Fruit fly (Drosophila melanogaster) whole organism, embryonic: ENCODE measurements around the gene Evi5.

Experiments
- Antp ChIP-seq: fragments of 200-800 bp; sonication (Bioruptor generic); optimal IDR thresholded peaks from 3 replicates; lab custom pipeline; 2016; ENCODE audit warnings: missing biosample characterization, missing genetic modification characterization
- Bdp1 ChIP-seq: fragments of 200-800 bp; sonication (Bioruptor generic); optimal IDR thresholded peaks from 3 replicates; lab custom pipeline; 2016; ENCODE audit warnings: missing biosample characterization, missing genetic modification characterization
- CG10565 ChIP-seq: fragments of 200-800 bp; sonication (Bioruptor generic); optimal IDR thresholded peaks from 3 replicates; lab custom pipeline; 2016; ENCODE audit warnings: missing biosample characterization, mild to moderate bottlenecking, missing genetic modification characterization
- CG11085 ChIP-seq: fragments of 200-800 bp; sonication (Bioruptor generic); IDR thresholded peaks from 2 replicates; pipeline ENCODE4 v1.3.6; 2022; ENCODE audit warnings: missing biosample characterization, missing genetic modification characterization
- CG11247 ChIP-seq: fragments of 200-800 bp; sonication (Bioruptor generic); IDR thresholded peaks from 2 replicates; pipeline ENCODE4 v1.3.6; 2022; ENCODE audit warnings: missing biosample characterization, missing genetic modification characterization
- CG11504 ChIP-seq: fragments of 200-800 bp; sonication (Bioruptor generic); optimal IDR thresholded peaks from 3 replicates; lab custom pipeline; 2019; ENCODE audit warnings: missing biosample characterization, mild to moderate bottlenecking, missing genetic modification characterization, moderate library complexity
- CG12659 ChIP-seq: fragments of 200-800 bp; sonication (Bioruptor generic); optimal IDR thresholded peaks from 3 replicates; lab custom pipeline; 2017; ENCODE audit warnings: mild to moderate bottlenecking, missing biosample characterization, missing genetic modification reagents, missing genetic modification characterization
- CG12744 ChIP-seq: fragments of 200-800 bp; sonication (Bioruptor generic); optimal IDR thresholded peaks from 2 replicates; lab custom pipeline; 2016; ENCODE audit warnings: missing biosample characterization, missing genetic modification characterization
- CG16815 ChIP-seq: fragments of 200-800 bp; sonication (Bioruptor generic); optimal IDR thresholded peaks from 3 replicates; lab custom pipeline; 2017; ENCODE audit warnings: missing biosample characterization, mild to moderate bottlenecking, missing genetic modification characterization
- CG17359 ChIP-seq: fragments of 200-800 bp; sonication (Bioruptor generic); optimal IDR thresholded peaks from 3 replicates; lab custom pipeline; 2018; ENCODE audit warnings: missing biosample characterization, mild to moderate bottlenecking, missing genetic modification characterization, moderate library complexity
- CG17361 ChIP-seq: fragments of 200-800 bp; sonication (Bioruptor generic); IDR thresholded peaks from 3 replicates; pipeline ENCODE4 v1.3.6; 2022; ENCODE audit warnings: missing biosample characterization, missing genetic modification characterization
- CG17829 ChIP-seq: fragments of 200-800 bp; optimal IDR thresholded peaks from 2 replicates; lab custom pipeline; 2019; ENCODE audit warnings: missing biosample characterization, mild to moderate bottlenecking, missing genetic modification characterization, moderate library complexity
- CG2120 ChIP-seq: fragments of 200-800 bp; sonication (Bioruptor generic); optimal IDR thresholded peaks from 3 replicates; lab custom pipeline; 2016; ENCODE audit warnings: missing biosample characterization, missing genetic modification characterization
- CG2202 ChIP-seq: fragments of 200-800 bp; sonication (Bioruptor generic); optimal IDR thresholded peaks from 2 replicates; lab custom pipeline; 2018; ENCODE audit warnings: missing biosample characterization, mild to moderate bottlenecking, missing genetic modification characterization
- CG2889 ChIP-seq: fragments of 200-800 bp; sonication (Bioruptor generic); IDR thresholded peaks from 3 replicates; pipeline ENCODE4 v1.3.6; 2022; ENCODE audit warnings: missing biosample characterization, missing genetic modification characterization
- CG6654 ChIP-seq: fragments of 200-800 bp; sonication (Bioruptor generic); optimal IDR thresholded peaks from 2 replicates; lab custom pipeline; 2017; ENCODE audit warnings: missing biosample characterization, mild to moderate bottlenecking, missing genetic modification characterization
- CG6683 ChIP-seq: fragments of 200-800 bp; sonication (Bioruptor generic); optimal IDR thresholded peaks from 2 replicates; lab custom pipeline; 2017; ENCODE audit warnings: missing biosample characterization, mild to moderate bottlenecking, missing genetic modification characterization, missing genetic modification reagents
- CoRest ChIP-seq: fragments of 200-800 bp; sonication (Bioruptor generic); optimal IDR thresholded peaks from 3 replicates; lab custom pipeline; 2018; ENCODE audit warnings: missing biosample characterization, mild to moderate bottlenecking, missing genetic modification characterization, moderate library complexity
- Dip2 ChIP-seq: fragments of 200-800 bp; sonication (Bioruptor generic); IDR thresholded peaks from 2 replicates; pipeline ENCODE4 v1.3.6; 2022; ENCODE audit warnings: missing biosample characterization, missing genetic modification characterization
- E2f1 ChIP-seq: fragments of 200-800 bp; sonication (Bioruptor generic); IDR thresholded peaks from 2 replicates; pipeline ENCODE4 v1.3.6; 2022; ENCODE audit warnings: missing biosample characterization, missing genetic modification characterization
- Eip74EF ChIP-seq, 2 experiments: fragments of 200-800 bp in 1 of 2; fragments of >200 bp in 1 of 2; sonication (Bioruptor generic) in 1 of 2; optimal IDR thresholded peaks; 2 replicates each; lab custom pipeline; 2017 to 2019; ENCODE audit warnings: missing biosample characterization in 2 of 2, missing genetic modification characterization in 2 of 2, mild to moderate bottlenecking in 1 of 2, moderate library complexity in 1 of 2
- Gsc ChIP-seq: fragments of 200-800 bp; sonication (Bioruptor generic); IDR thresholded peaks from 2 replicates; pipeline ENCODE4 v1.3.6; 2022; ENCODE audit warnings: missing biosample characterization, missing genetic modification characterization
- H2.0 ChIP-seq: fragments of 200-800 bp; sonication (Bioruptor generic); IDR thresholded peaks from 2 replicates; pipeline ENCODE4 v1.3.6; 2022; ENCODE audit warnings: missing biosample characterization, missing genetic modification characterization
- NC2β ChIP-seq: fragments of 200-800 bp; sonication (Bioruptor generic); optimal IDR thresholded peaks from 2 replicates; lab custom pipeline; 2016; ENCODE audit warnings: missing biosample characterization, missing genetic modification characterization
- Ravus ChIP-seq: fragments of 200-800 bp; sonication (Bioruptor generic); IDR thresholded peaks from 2 replicates; pipeline ENCODE4 v1.3.6; 2022; ENCODE audit warnings: missing biosample characterization, missing genetic modification characterization
- Six4 ChIP-seq: fragments of 200-800 bp; sonication (Bioruptor generic); optimal IDR thresholded peaks from 2 replicates; lab custom pipeline; 2016; ENCODE audit warnings: missing biosample characterization, missing genetic modification characterization
- amos ChIP-seq: fragments of 200-800 bp; sonication (Bioruptor generic); IDR thresholded peaks from 2 replicates; pipeline ENCODE4 v1.3.6; 2022; ENCODE audit warnings: missing biosample characterization, missing genetic modification characterization; ENCODE audit not compliant: partially characterized antibody
- ase ChIP-seq: fragments of 200-800 bp; sonication (Bioruptor generic); IDR thresholded peaks from 3 replicates; pipeline ENCODE4 v1.3.6; 2022; ENCODE audit warnings: missing biosample characterization, missing genetic modification characterization
- btn ChIP-seq: fragments of 200-800 bp; sonication (Bioruptor generic); optimal IDR thresholded peaks from 2 replicates; lab custom pipeline; 2016; ENCODE audit warnings: missing biosample characterization, missing genetic modification characterization
- ci ChIP-seq: fragments of 200-800 bp; sonication (Bioruptor generic); IDR thresholded peaks from 3 replicates; pipeline ENCODE4 v1.3.6; 2022; ENCODE audit warnings: missing biosample characterization, missing genetic modification characterization
- crol ChIP-seq: fragments of 200-800 bp; sonication (Bioruptor generic); IDR thresholded peaks from 2 replicates; pipeline ENCODE4 v1.3.6; 2022; ENCODE audit warnings: missing biosample characterization, missing genetic modification characterization
- fd3F ChIP-seq: fragments of 200-800 bp; sonication (Bioruptor generic); optimal IDR thresholded peaks from 2 replicates; lab custom pipeline; 2018; ENCODE audit warnings: missing biosample characterization, mild to moderate bottlenecking, missing genetic modification characterization, moderate library complexity
- fd96Cb ChIP-seq: fragments of 200-800 bp; sonication (Bioruptor generic); optimal IDR thresholded peaks from 2 replicates; lab custom pipeline; 2018; ENCODE audit warnings: missing biosample characterization, mild to moderate bottlenecking, missing genetic modification characterization, moderate library complexity
- gem ChIP-seq: fragments of 200-800 bp; sonication (Bioruptor generic); optimal IDR thresholded peaks from 2 replicates; lab custom pipeline; 2019; ENCODE audit warnings: missing biosample characterization, mild to moderate bottlenecking, missing genetic modification characterization, moderate library complexity
- h ChIP-seq: fragments of >200 bp; optimal IDR thresholded peaks from 2 replicates; lab custom pipeline; 2017
- hbn ChIP-seq: fragments of 200-800 bp; sonication (Bioruptor generic); IDR thresholded peaks from 2 replicates; pipeline ENCODE4 v1.3.6; 2022; ENCODE audit warnings: missing biosample characterization, missing genetic modification characterization; ENCODE audit not compliant: partially characterized antibody
- insv ChIP-seq, 2 experiments: fragments of 200-800 bp; sonication (Bioruptor generic); optimal IDR thresholded peaks; 3 replicates each; lab custom pipeline; 2016 to 2018; ENCODE audit warnings: missing biosample characterization in 2 of 2, missing genetic modification characterization in 2 of 2
- klu ChIP-seq: fragments of 200-800 bp; sonication (Bioruptor generic); IDR thresholded peaks from 2 replicates; pipeline ENCODE4 v1.3.6; 2022; ENCODE audit warnings: missing biosample characterization, missing genetic modification characterization
- knrl ChIP-seq: fragments of 200-800 bp; sonication (Bioruptor generic); IDR thresholded peaks from 3 replicates; pipeline ENCODE4 v1.3.6; 2022; ENCODE audit warnings: missing biosample characterization, missing genetic modification characterization; ENCODE audit not compliant: partially characterized antibody
- lov ChIP-seq, 2 experiments: fragments of 200-800 bp in 1 of 2; fragments of >200 bp in 1 of 2; sonication (Bioruptor generic) in 1 of 2; IDR thresholded peaks in 1 of 2; optimal IDR thresholded peaks in 1 of 2; 2 replicates in 1 of 2; 3 replicates in 1 of 2; pipeline versions ENCODE4 v1.3.6 to Lab custom; 2017 to 2022; ENCODE audit warnings: missing biosample characterization in 1 of 2, missing genetic modification characterization in 1 of 2
- mam ChIP-seq: fragments of 200-800 bp; sonication (Bioruptor generic); optimal IDR thresholded peaks from 3 replicates; lab custom pipeline; 2016; ENCODE audit warnings: missing biosample characterization, missing genetic modification characterization
- nom ChIP-seq: fragments of 200-800 bp; sonication (Bioruptor generic); optimal IDR thresholded peaks from 2 replicates; lab custom pipeline; 2017; ENCODE audit warnings: missing biosample characterization, missing genetic modification characterization, mild to moderate bottlenecking, moderate library complexity, missing genetic modification reagents
- odd ChIP-seq: fragments of 200-800 bp; sonication (Bioruptor generic); optimal IDR thresholded peaks from 2 replicates; lab custom pipeline; 2017; ENCODE audit warnings: missing biosample characterization, mild to moderate bottlenecking, missing genetic modification characterization
- org-1 ChIP-seq: fragments of 200-800 bp; sonication (Bioruptor generic); optimal IDR thresholded peaks from 2 replicates; lab custom pipeline; 2017; ENCODE audit warnings: missing biosample characterization, missing genetic modification characterization
- peb ChIP-seq: fragments of 200-800 bp; sonication (Bioruptor generic); IDR thresholded peaks from 2 replicates; pipeline ENCODE4 v1.3.6; 2022; ENCODE audit warnings: missing biosample characterization, missing genetic modification characterization
- sd ChIP-seq: fragments of 200-800 bp; sonication (Bioruptor generic); optimal IDR thresholded peaks from 3 replicates; lab custom pipeline; 2018; ENCODE audit warnings: missing biosample characterization, mild to moderate bottlenecking, missing genetic modification characterization, moderate library complexity
- sob ChIP-seq: fragments of 200-800 bp; sonication (Bioruptor generic); IDR thresholded peaks from 2 replicates; pipeline ENCODE4 v1.3.6; 2022; ENCODE audit warnings: missing biosample characterization, missing genetic modification characterization
- zfh1 ChIP-seq: fragments of 200-800 bp; sonication (Bioruptor generic); IDR thresholded peaks from 3 replicates; pipeline ENCODE4 v1.3.6; 2022; ENCODE audit warnings: missing biosample characterization, missing genetic modification characterization
- zfh2 ChIP-seq: fragments of 200-800 bp; sonication (Bioruptor generic); optimal IDR thresholded peaks from 2 replicates; lab custom pipeline; 2016; ENCODE audit warnings: missing biosample characterization, missing genetic modification characterization

Evi5 gene

DNA sequence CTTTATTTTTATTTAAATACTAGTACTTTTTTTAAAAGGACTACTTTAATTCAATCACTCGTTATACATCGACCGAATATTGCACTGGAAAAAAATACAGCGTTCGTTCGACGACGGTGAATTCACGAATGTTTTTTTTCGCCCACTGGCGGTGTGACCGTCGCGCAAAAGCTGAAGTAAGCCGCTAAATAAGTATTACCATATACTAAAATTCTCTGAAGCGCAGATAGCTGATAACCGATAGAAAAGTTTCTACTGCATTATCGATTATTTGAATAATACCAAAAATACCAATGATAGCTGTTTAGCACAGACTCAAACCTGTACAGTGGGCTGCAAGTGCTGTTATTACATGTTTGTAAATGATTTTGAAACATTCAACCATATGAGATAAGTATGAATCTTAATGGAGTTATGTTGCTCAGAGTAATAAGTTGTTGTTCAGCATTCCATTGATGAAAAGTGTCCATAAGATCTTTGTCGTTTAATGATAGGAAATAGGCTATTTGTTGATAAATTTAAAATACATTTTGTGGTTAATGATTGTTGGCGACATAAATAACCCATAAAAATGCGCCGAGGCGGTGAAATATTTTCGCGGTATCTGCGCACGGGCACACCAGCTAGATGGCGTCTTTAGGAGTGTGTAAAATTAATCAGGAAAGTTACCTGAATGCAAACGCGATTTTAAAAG lies at the start of gene Evi5, which contains the start of gene HP5 (continued):
- TF ChIP-seq CG2120 (peak; percentile 66), ase (GFP tag; lab: Robert Waterston, UW) (peak; percentile 53; the same call in 1 of the 3 replicates), CG11247 (GFP tag; lab: Robert Waterston, UW) (peak; percentile 51; the same call in 1 of the 2 replicates), CoRest (tag; lab: Kevin White, UChicago) (peak; percentile 67), sd (tag; lab: Kevin White, UChicago) (peak; percentile 34), Eip74EF (GFP tag; optimal IDR thresholded peaks at IDR 0.05; lab: Kevin White, UChicago) (no peak), crol (GFP tag; lab: Robert Waterston, UW) (no peak), CG12744 (no peak), CG2889 (GFP tag; lab: Robert Waterston, UW) (no peak), CG17361 (peak; percentile 61; the same call in 2 of the 3 replicates), Six4 (GFP tag; lab: Kevin White, UChicago) (no peak), fd3F (GFP tag; lab: Kevin White, UChicago) (no peak), ci (GFP tag; lab: Robert Waterston, UW) (0 out of 3 replicates have a peak, but pooled peaks have one; percentile 40), E2f1 (peak; percentile 40; the same call in 1 of the 2 replicates), CG17829 (tag; lab: Kevin White, UChicago) (peak; percentile 57), mam (GFP tag; lab: Kevin White, UChicago) (peak; percentile 84), amos (peak; percentile 64), zfh1 (GFP tag; lab: Robert Waterston, UW) (peak; percentile 61; the same call in 1 of the 3 replicates), Bdp1 (GFP tag; lab: Kevin White, UChicago) (no peak), peb (GFP tag; lab: Robert Waterston, UW) (no peak), Dip2 (GFP tag; lab: Robert Waterston, UW) (no peak), NC2β (GFP tag; lab: Kevin White, UChicago) (peak; percentile 24), CG6654 (GFP tag; lab: Kevin White, UChicago) (no peak), knrl (GFP tag; lab: Robert Waterston, UW) (peak; percentile 59), CG11085 (GFP tag; lab: Robert Waterston, UW) (peak; percentile 61; the same call in 1 of the 2 replicates), CG12659 (GFP tag; lab: Kevin White, UChicago) (peak; percentile 73), CG17359 (no peak), btn (no peak), sob (GFP tag; lab: Robert Waterston, UW) (peak; percentile 71; the same call in 1 of the 2 replicates), org-1 (GFP tag; lab: Kevin White, UChicago) (no peak), CG10565 (no peak), zfh2 (GFP tag; lab: Kevin White, UChicago) (peak; percentile 49), CG11504 (tag; lab: Kevin White, UChicago) (peak; percentile 63), gem (tag; lab: Kevin White, UChicago) (peak; percentile 60), Antp (GFP tag; lab: Kevin White, UChicago) (peak; percentile 61), H2.0 (GFP tag; lab: Robert Waterston, UW) (peak; percentile 50; the same call in 1 of the 2 replicates), lov (optimal IDR thresholded peaks at IDR 0.05; lab: Kevin White, UChicago) (no peak), lov (GFP tag; IDR thresholded peaks at IDR 0.05; lab: Robert Waterston, UW) (no peak), CG16815 (GFP tag; lab: Kevin White, UChicago) (no peak), fd96Cb (tag; lab: Kevin White, UChicago) (no peak), hbn (GFP tag; lab: Robert Waterston, UW) (peak; percentile 26; the same call in 1 of the 2 replicates), h (lab: Kevin White, UChicago) (no peak), CG2202 (no peak), Gsc (GFP tag; lab: Robert Waterston, UW) (peak; percentile 24; the same call in 1 of the 2 replicates), odd (GFP tag; lab: Kevin White, UChicago) (no peak), Ravus (GFP tag; lab: Robert Waterston, UW) (no peak), nom (GFP tag; lab: Kevin White, UChicago) (peak; percentile 60), insv (GFP tag; optimal IDR thresholded peaks at IDR 0.05; lab: Kevin White, UChicago) (no peak), klu (peak; percentile 65; the same call in 1 of the 2 replicates), CG6683 (GFP tag; lab: Kevin White, UChicago) (no peak)
